Comparison of ENCODE assay signal across 3 fruit fly cellular contexts in the genomic region with DNA sequence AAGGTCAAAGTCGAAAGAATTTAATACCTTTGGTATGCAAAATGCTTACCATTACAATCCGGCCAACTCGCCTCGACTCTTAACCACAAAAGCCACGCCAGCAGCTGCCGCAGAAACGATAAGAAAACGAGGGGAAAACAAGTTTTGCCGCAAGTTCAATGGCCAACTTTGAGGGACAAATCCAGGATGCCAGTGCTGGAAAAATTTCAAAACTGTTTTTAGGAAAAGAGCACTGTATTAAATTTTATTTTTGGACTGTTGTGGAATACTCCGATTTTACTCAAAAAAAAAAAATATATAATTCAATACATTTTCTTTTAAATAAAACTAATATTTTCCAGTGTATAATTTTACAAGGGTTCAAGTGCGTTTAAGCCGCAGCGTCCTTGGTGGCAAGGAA.
TF ChIP-seq lines count a peak whose summit lies in the region.

No protein-coding gene starts in this region.

TF ChIP-seq in whole organism, embryonic, 481 proteins besides CTCF, POLR2A, EP300 and RAD21 (continued from another document):
- TF ChIP-seq ttk (GFP tag; IDR thresholded peaks at IDR 0.05; lab: Robert Waterston, UW) (no peak), Mes4 (GFP tag; optimal IDR thresholded peaks at IDR 0.05; lab: Kevin White, UChicago) (no peak), CG11247 (GFP tag; IDR thresholded peaks at IDR 0.05; lab: Robert Waterston, UW) (no peak)
TF ChIP-seq in whole organism, embryonic: peak in this region for 3.

TF ChIP-seq in whole organism, prepupa, 60 proteins besides CTCF, POLR2A, EP300 and RAD21 (continued from another document):
- peak; percentile 75 for TF ChIP-seq CG3919 (GFP tag; optimal IDR thresholded peaks at IDR 0.05; lab: Kevin White, UChicago)
- no peak for TF ChIP-seq Ets21C (GFP tag; optimal IDR thresholded peaks at IDR 0.05; lab: Kevin White, UChicago)
- no peak for TF ChIP-seq Hr38 (GFP tag; optimal IDR thresholded peaks at IDR 0.05; lab: Kevin White, UChicago)
- TF ChIP-seq Gug (GFP tag; IDR thresholded peaks at IDR 0.05; lab: Robert Waterston, UW), result no peak
- TF ChIP-seq CG32006 (GFP tag; optimal IDR thresholded peaks at IDR 0.05; lab: Kevin White, UChicago), result peak; percentile 33
- no peak for TF ChIP-seq CG4318 (GFP tag; optimal IDR thresholded peaks at IDR 0.05; lab: Kevin White, UChicago)
- peak; percentile 45 for TF ChIP-seq Lpt (GFP tag; optimal IDR thresholded peaks at IDR 0.05; lab: Kevin White, UChicago)
- TF ChIP-seq CG7368 (GFP tag; optimal IDR thresholded peaks at IDR 0.05; lab: Kevin White, UChicago), result peak; percentile 62
- peak; percentile 83 for TF ChIP-seq achi (GFP tag; optimal IDR thresholded peaks at IDR 0.05; lab: Kevin White, UChicago)
- TF ChIP-seq Blimp-1 (GFP tag; optimal IDR thresholded peaks at IDR 0.05; lab: Kevin White, UChicago), result peak; percentile 43
- TF ChIP-seq CG34406 (GFP tag; optimal IDR thresholded peaks at IDR 0.05; lab: Kevin White, UChicago), result peak; percentile 84
- peak; percentile 55 for TF ChIP-seq CG8319 (GFP tag; optimal IDR thresholded peaks at IDR 0.05; lab: Kevin White, UChicago)
- TF ChIP-seq cyc (GFP tag; optimal IDR thresholded peaks at IDR 0.05; lab: Kevin White, UChicago), result peak; percentile 53
- TF ChIP-seq CG1621 (tag; optimal IDR thresholded peaks at IDR 0.05; lab: Kevin White, UChicago), result peak; percentile 83
- TF ChIP-seq Met (GFP tag; optimal IDR thresholded peaks at IDR 0.05; lab: Kevin White, UChicago), result peak; percentile 79
- TF ChIP-seq CG11294 (GFP tag; IDR thresholded peaks at IDR 0.05; lab: Robert Waterston, UW), result no peak
- peak; percentile 45; the same call in 1 of the 2 replicates for TF ChIP-seq CG15336 (GFP tag; IDR thresholded peaks at IDR 0.05; lab: Robert Waterston, UW)
- peak; percentile 60 for TF ChIP-seq Sox14 (GFP tag; optimal IDR thresholded peaks at IDR 0.05; lab: Kevin White, UChicago)
- peak; percentile 24 for TF ChIP-seq Eip93F (GFP tag; optimal IDR thresholded peaks at IDR 0.05; lab: Kevin White, UChicago)
- TF ChIP-seq Ets96B (tag; optimal IDR thresholded peaks at IDR 0.05; lab: Kevin White, UChicago), result peak; percentile 82
- TF ChIP-seq CG6808 (GFP tag; optimal IDR thresholded peaks at IDR 0.05; lab: Kevin White, UChicago), result peak; percentile 82
- peak; percentile 82 for TF ChIP-seq CG10631 (GFP tag; optimal IDR thresholded peaks at IDR 0.05; lab: Kevin White, UChicago)
- TF ChIP-seq CG6854 (GFP tag; optimal IDR thresholded peaks at IDR 0.05; lab: Kevin White, UChicago), result no peak
- peak; percentile 80 for TF ChIP-seq OdsH (GFP tag; optimal IDR thresholded peaks at IDR 0.05; lab: Kevin White, UChicago)
- peak; percentile 78 for TF ChIP-seq CG6792 (GFP tag; optimal IDR thresholded peaks at IDR 0.05; lab: Kevin White, UChicago)
- TF ChIP-seq CG16779 (tag; optimal IDR thresholded peaks at IDR 0.05; lab: Kevin White, UChicago), result peak; percentile 42
- TF ChIP-seq Smox (GFP tag; optimal IDR thresholded peaks at IDR 0.05; lab: Kevin White, UChicago), result peak; percentile 71
- peak; percentile 84 for TF ChIP-seq CG3032 (tag; optimal IDR thresholded peaks at IDR 0.05; lab: Kevin White, UChicago)
- TF ChIP-seq spab (GFP tag; optimal IDR thresholded peaks at IDR 0.05; lab: Kevin White, UChicago), result peak; percentile 80
- TF ChIP-seq Sox102F (GFP tag; optimal IDR thresholded peaks at IDR 0.05; lab: Kevin White, UChicago), result peak; percentile 78
- 0 out of 3 replicates have a peak, but pooled peaks have one; percentile 30 for TF ChIP-seq eg (GFP tag; IDR thresholded peaks at IDR 0.05; lab: Robert Waterston, UW)
- peak; percentile 69 for TF ChIP-seq Eip75B (GFP tag; optimal IDR thresholded peaks at IDR 0.05; lab: Kevin White, UChicago)
- peak; percentile 83 for TF ChIP-seq acj6 (GFP tag; optimal IDR thresholded peaks at IDR 0.05; lab: Kevin White, UChicago)
- peak; percentile 79 for TF ChIP-seq CG10669 (GFP tag; optimal IDR thresholded peaks at IDR 0.05; lab: Kevin White, UChicago)
- TF ChIP-seq Hr4 (GFP tag; optimal IDR thresholded peaks at IDR 0.05; lab: Kevin White, UChicago), result peak; percentile 40
- peak; percentile 80 for TF ChIP-seq esn (GFP tag; optimal IDR thresholded peaks at IDR 0.05; lab: Kevin White, UChicago)
- no peak for TF ChIP-seq fkh (GFP tag; optimal IDR thresholded peaks at IDR 0.05; lab: Kevin White, UChicago)
- peak; percentile 97 for TF ChIP-seq Eip78C (GFP tag; lab: Kevin White, UChicago)
- TF ChIP-seq dac (GFP tag; optimal IDR thresholded peaks at IDR 0.05; lab: Kevin White, UChicago), result no peak

TF ChIP-seq in whole organism, wandering third instar larva, 38 proteins besides CTCF, POLR2A, EP300 and RAD21 (continued from another document):
- TF ChIP-seq rgr (GFP tag; optimal IDR thresholded peaks at IDR 0.05; lab: Kevin White, UChicago), result peak; percentile 73
- peak in 1 of 2 experiments; percentile 74 for TF ChIP-seq foxo (GFP tag; optimal IDR thresholded peaks at IDR 0.05; lab: Kevin White, UChicago)
- peak; percentile 10 for TF ChIP-seq CrebA (GFP tag; optimal IDR thresholded peaks at IDR 0.05; lab: Kevin White, UChicago; ENCODE audit: borderline replicate concordance)
- TF ChIP-seq brk (GFP tag; optimal IDR thresholded peaks at IDR 0.05; lab: Kevin White, UChicago), result peak; percentile 70
- TF ChIP-seq GATAd (GFP tag; optimal IDR thresholded peaks at IDR 0.05; lab: Kevin White, UChicago), result no peak
- no peak for TF ChIP-seq Dif (GFP tag; optimal IDR thresholded peaks at IDR 0.05; lab: Kevin White, UChicago; ENCODE audit: partially characterized antibody)
- no peak for TF ChIP-seq Vsx2 (GFP tag; optimal IDR thresholded peaks at IDR 0.05; lab: Kevin White, UChicago; ENCODE audit: partially characterized antibody)
- TF ChIP-seq Hr78 (GFP tag; optimal IDR thresholded peaks at IDR 0.05; lab: Kevin White, UChicago), result no peak
- TF ChIP-seq Mio (GFP tag; optimal IDR thresholded peaks at IDR 0.05; lab: Kevin White, UChicago), result no peak
